Worm (Caenorhabditis elegans) whole organism, L1 larva: ENCODE measurements around the gene mdt-4.

Experiments
- F16B12.6 ChIP-seq: fragments of 150-350 bp; optimal IDR thresholded peaks from 2 replicates; lab custom pipeline; 2014; ENCODE audit warnings: missing biosample characterization, missing genetic modification characterization
- aly-2 ChIP-seq: fragments of 150-350 bp; optimal IDR thresholded peaks from 2 replicates; lab custom pipeline; 2014; ENCODE audit warnings: missing biosample characterization, missing genetic modification characterization
- ama-1 ChIP-seq: fragments of 150-350 bp; optimal IDR thresholded peaks from 2 replicates; lab custom pipeline; 2014
- elt-2 ChIP-seq: sonication (generic microtip); optimal IDR thresholded peaks from 2 replicates; lab custom pipeline; 2016; ENCODE audit warnings: missing genetic modification characterization, mild to moderate bottlenecking, inconsistent platforms, missing compliant biosample characterization, missing genetic modification reagents
- irx-1 ChIP-seq: sonication (generic microtip); optimal IDR thresholded peaks from 2 replicates; lab custom pipeline; 2016; ENCODE audit warnings: missing genetic modification characterization, missing compliant biosample characterization
- jun-1 ChIP-seq: fragments of 150-350 bp; optimal IDR thresholded peaks from 2 replicates; lab custom pipeline; 2014; ENCODE audit warnings: missing biosample characterization, missing genetic modification reagents, missing genetic modification characterization
- lin-39 ChIP-seq: fragments of 150-350 bp; optimal IDR thresholded peaks from 2 replicates; lab custom pipeline; 2014; ENCODE audit warnings: missing biosample characterization, missing genetic modification reagents, missing genetic modification characterization
- lsy-2 ChIP-seq, 2 experiments: fragments of 150-350 bp; optimal IDR thresholded peaks; 2 replicates each; lab custom pipeline; 2014; ENCODE audit warnings: missing biosample characterization in 2 of 2, missing genetic modification characterization in 2 of 2
- nhr-237 ChIP-seq: fragments of 150-350 bp; optimal IDR thresholded peaks from 2 replicates; lab custom pipeline; 2014; ENCODE audit warnings: missing biosample characterization, missing genetic modification characterization
- skn-1 ChIP-seq: fragments of 150-350 bp; optimal IDR thresholded peaks from 2 replicates; lab custom pipeline; 2014; ENCODE audit warnings: missing biosample characterization, missing genetic modification characterization
- snpc-4 ChIP-seq: fragments of 150-350 bp; optimal IDR thresholded peaks from 2 replicates; lab custom pipeline; 2014; ENCODE audit warnings: missing biosample characterization, missing genetic modification characterization
- unc-98 ChIP-seq: fragments of 200-800 bp; sonication (Bioruptor generic); IDR thresholded peaks from 2 replicates; pipeline ENCODE4 v1.3.6; 2022; ENCODE audit warnings: missing genetic modification characterization, missing compliant biosample characterization
- ztf-4 ChIP-seq: fragments of 150-350 bp; optimal IDR thresholded peaks from 2 replicates; lab custom pipeline; 2014; ENCODE audit warnings: missing biosample characterization, missing genetic modification characterization

DNA sequence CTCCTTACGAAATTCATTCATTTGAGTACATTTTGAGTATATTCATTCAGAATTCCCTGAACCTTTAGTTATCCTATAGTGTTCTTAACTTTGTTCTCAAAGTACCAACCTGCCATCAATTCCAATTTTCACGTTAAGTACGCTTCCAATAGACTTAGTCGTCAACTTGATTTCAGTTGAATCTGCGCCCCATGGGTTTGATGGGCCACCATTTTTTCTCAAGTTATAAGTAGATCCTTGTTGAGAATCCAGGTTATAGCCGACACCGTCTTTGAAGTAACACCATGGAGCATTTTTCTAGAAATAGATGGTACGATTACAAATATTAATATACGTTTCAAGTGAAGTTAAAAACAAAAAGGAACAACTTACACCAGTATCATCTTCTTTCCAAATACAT is 19.0 kb downstream of the mdt-4 start:
- TF ChIP-seq skn-1 (tag; lab: Kevin White, UChicago) (no peak), elt-2 (tag; lab: Kevin White, UChicago) (no peak), irx-1 (tag; lab: Kevin White, UChicago) (no peak), unc-98 (no peak), ztf-4 (tag; lab: Kevin White, UChicago) (no peak), jun-1 (tag; lab: Kevin White, UChicago) (no peak), lin-39 (tag; lab: Kevin White, UChicago) (no peak), aly-2 (tag; lab: Kevin White, UChicago) (no peak), snpc-4 (no peak), nhr-237 (tag; lab: Kevin White, UChicago) (no peak), lsy-2 (tag; optimal IDR thresholded peaks at IDR 0.05; lab: Kevin White, UChicago) (no peak), ama-1 (lab: Kevin White, UChicago) (no peak), F16B12.6 (no peak)
